Worm (Caenorhabditis elegans) whole organism, L4 larva: ENCODE results near the gene ZC13.2.

Experiments
- ama-1 ChIP-seq: fragments of 150-350 bp; optimal IDR thresholded peaks from 2 replicates; lab custom pipeline; 2014; ENCODE audit warnings: inconsistent platforms, mixed read lengths
- ceh-32 ChIP-seq: sonication (generic microtip); optimal IDR thresholded peaks from 2 replicates; lab custom pipeline; 2016; ENCODE audit warnings: mild to moderate bottlenecking, missing genetic modification characterization, missing compliant biosample characterization; ENCODE audit not compliant: poor library complexity
- hmg-1.1 ChIP-seq: fragments of 200-800 bp; sonication (Bioruptor generic); IDR thresholded peaks from 2 replicates; pipeline ENCODE4 v1.3.6; 2022; ENCODE audit warnings: missing genetic modification reagents, missing genetic modification characterization, missing compliant biosample characterization
- lin-38 ChIP-seq: fragments of 200-800 bp; sonication (Bioruptor generic); IDR thresholded peaks from 2 replicates; pipeline ENCODE4 v1.3.6; 2022; ENCODE audit warnings: missing genetic modification reagents, missing genetic modification characterization, missing compliant biosample characterization
- nhr-11 ChIP-seq: fragments of 150-350 bp; optimal IDR thresholded peaks from 2 replicates; lab custom pipeline; 2014; ENCODE audit warnings: missing biosample characterization, missing genetic modification characterization
- nhr-25 ChIP-seq: sonication (generic microtip); optimal IDR thresholded peaks from 2 replicates; lab custom pipeline; 2017; ENCODE audit warnings: missing genetic modification characterization, mild to moderate bottlenecking, missing compliant biosample characterization, antibody characterized with exemption, moderate library complexity, borderline replicate concordance; ENCODE audit not compliant: insufficient read depth
- zag-1 ChIP-seq: fragments of 150-350 bp; optimal IDR thresholded peaks from 2 replicates; lab custom pipeline; 2014; ENCODE audit warnings: missing biosample characterization, missing genetic modification characterization

DNA sequence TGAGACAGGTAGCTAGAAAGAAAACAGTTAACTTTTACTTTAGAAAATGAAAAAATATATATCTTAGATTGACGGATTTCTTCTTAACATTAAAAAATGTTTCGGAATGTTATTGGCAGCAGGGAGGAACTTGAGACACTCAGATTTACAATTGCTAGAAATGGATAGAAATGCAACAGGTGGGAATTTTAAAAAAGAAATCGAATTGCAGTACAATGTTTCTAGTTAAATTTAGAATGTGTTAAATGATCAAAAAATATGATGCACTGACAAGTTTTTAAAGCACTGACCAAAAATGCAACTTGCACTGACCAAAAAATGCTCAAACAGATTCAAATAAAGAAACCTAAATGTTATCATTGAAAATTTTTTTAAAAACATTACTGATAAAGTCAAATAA is 45.7 kb downstream of the ZC13.2 start:
- no peak for TF ChIP-seq nhr-11 (tag; lab: Kevin White, UChicago)
- TF ChIP-seq zag-1 (tag; lab: Kevin White, UChicago), result no peak
- TF ChIP-seq ama-1, result no peak
- no peak for TF ChIP-seq lin-38 (GFP tag; lab: Robert Waterston, UW)
- TF ChIP-seq ceh-32 (tag; lab: Kevin White, UChicago), result no peak
- TF ChIP-seq nhr-25 (tag; lab: Kevin White, UChicago), result no peak
- no peak for TF ChIP-seq hmg-1.1 (GFP tag; lab: Robert Waterston, UW)
